Worm (Caenorhabditis elegans) whole organism, L4 larva: Measurements from ENCODE around the gene T15B12.1.

Source experiments
- ZK546.5 ChIP-seq, 2 experiments: sonication (generic microtip); optimal IDR thresholded peaks; 2 replicates each; lab custom pipeline; 2017; ENCODE audit warnings: missing biosample characterization in 2 of 2, missing genetic modification characterization in 2 of 2
- aly-2 ChIP-seq: sonication (generic microtip); optimal IDR thresholded peaks from 2 replicates; lab custom pipeline; 2018; ENCODE audit warnings: missing biosample characterization, missing genetic modification characterization
- dmd-8 ChIP-seq: fragments of 200-800 bp; sonication (Bioruptor generic); IDR thresholded peaks from 2 replicates; pipeline ENCODE4 v1.3.6; 2022; ENCODE audit warnings: missing genetic modification characterization, missing compliant biosample characterization
- lin-39 ChIP-seq: fragments of 150-350 bp; optimal IDR thresholded peaks from 2 replicates; lab custom pipeline; 2014; ENCODE audit warnings: missing biosample characterization, missing genetic modification reagents, missing genetic modification characterization
- lsy-2 ChIP-seq, 2 experiments: fragments of 150-350 bp in 1 of 2; sonication (generic microtip) in 1 of 2; optimal IDR thresholded peaks; 2 replicates each; lab custom pipeline; 2014 to 2017; ENCODE audit warnings: missing biosample characterization in 2 of 2, missing genetic modification characterization in 2 of 2
- nhr-76 ChIP-seq: fragments of 150-350 bp; optimal IDR thresholded peaks from 2 replicates; lab custom pipeline; 2014; ENCODE audit warnings: missing biosample characterization, missing genetic modification characterization

ce11 chrIII:5258918-5259317, 29.1 kb upstream of the T15B12.1 start, which contains the start of gene gop-2:
- TF ChIP-seq nhr-76, result no peak
- TF ChIP-seq lsy-2 (tag; optimal IDR thresholded peaks at IDR 0.05; lab: Kevin White, UChicago), result no peak
- TF ChIP-seq dmd-8 (GFP tag; lab: Robert Waterston, UW), result no peak
- no peak for TF ChIP-seq lin-39
- TF ChIP-seq aly-2 (tag; lab: Kevin White, UChicago), result no peak
- no peak for TF ChIP-seq ZK546.5 (tag; optimal IDR thresholded peaks at IDR 0.05; lab: Kevin White, UChicago)
